Worm (Caenorhabditis elegans): Measurements from ENCODE around the gene twk-40.
A peak's percentile ranks its signal among the peaks of the same experiment; 100 is the strongest.

twk-40 gene

DNA sequence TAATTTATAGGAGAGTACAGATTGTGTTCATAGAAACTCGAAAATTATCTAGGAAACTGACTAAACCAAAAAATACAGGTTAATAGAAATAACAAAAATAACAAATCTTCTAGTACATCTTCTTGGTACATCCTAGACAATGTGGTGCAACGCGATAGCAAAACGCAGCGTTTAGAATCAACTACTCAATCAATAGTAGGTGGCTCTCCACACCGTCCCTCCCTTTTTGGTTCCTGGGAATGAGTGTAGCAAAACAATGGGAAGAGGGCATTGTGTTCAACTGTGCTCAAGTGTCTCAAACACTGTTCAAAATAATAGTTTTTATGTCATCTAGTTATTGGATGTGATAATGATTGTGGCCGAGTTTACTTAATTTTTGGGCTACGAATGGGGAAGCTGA is 15.6 kb downstream of the twk-40 start, which contains the start of gene T27E9.6:
Gene T27E9.6 (minus strand): TSS at position 101 of the 400 bp plus-strand sequence.
- TF ChIP-seq mab-5 (tag; optimal IDR thresholded peaks at IDR 0.05) (no peak), sem-4 (tag; optimal IDR thresholded peaks at IDR 0.05) (no peak), dmd-4 (tag; optimal IDR thresholded peaks at IDR 0.05) (no peak), ceh-16 (tag; optimal IDR thresholded peaks at IDR 0.05) (no peak), aly-2 (tag; optimal IDR thresholded peaks at IDR 0.05) (no peak), mdl-1 (tag; optimal IDR thresholded peaks at IDR 0.05) (no peak), lin-11 (tag; optimal IDR thresholded peaks at IDR 0.05) (no peak), elt-3 (tag; optimal IDR thresholded peaks at IDR 0.05) (no peak)

DNA sequence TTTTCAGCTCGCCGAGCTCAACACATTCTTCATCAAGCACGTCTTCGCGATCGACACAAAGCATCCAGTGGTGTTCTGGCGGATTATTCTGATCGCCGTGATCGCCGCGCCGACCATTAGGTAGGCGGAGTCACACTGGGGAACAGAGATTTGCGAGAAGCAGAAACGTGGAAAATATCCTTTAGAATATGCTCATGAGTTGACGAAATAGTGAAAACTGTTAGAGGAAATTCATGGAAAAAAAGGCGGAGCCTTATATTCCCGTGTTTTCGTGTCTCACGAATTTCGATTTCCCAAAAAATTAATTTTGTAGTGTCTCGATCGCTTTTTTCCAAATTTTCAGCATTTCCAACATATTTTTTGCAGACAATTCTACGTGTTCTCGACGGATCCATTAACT is 17.8 kb downstream of the twk-40 start:
- TF ChIP-seq gmeb-1 (tag; optimal IDR thresholded peaks at IDR 0.05), result no peak
- no peak for TF ChIP-seq elt-1 (tag; optimal IDR thresholded peaks at IDR 0.05)
- no peak for TF ChIP-seq C34F6.9 (tag; optimal IDR thresholded peaks at IDR 0.05)
- TF ChIP-seq nhr-21 (tag; optimal IDR thresholded peaks at IDR 0.05), result no peak
- no peak for TF ChIP-seq skn-1 (tag; optimal IDR thresholded peaks at IDR 0.05)
- no peak for TF ChIP-seq sma-9 (GFP tag; optimal IDR thresholded peaks at IDR 0.05)
- no peak for TF ChIP-seq sma-9 (tag; optimal IDR thresholded peaks at IDR 0.05)

DNA sequence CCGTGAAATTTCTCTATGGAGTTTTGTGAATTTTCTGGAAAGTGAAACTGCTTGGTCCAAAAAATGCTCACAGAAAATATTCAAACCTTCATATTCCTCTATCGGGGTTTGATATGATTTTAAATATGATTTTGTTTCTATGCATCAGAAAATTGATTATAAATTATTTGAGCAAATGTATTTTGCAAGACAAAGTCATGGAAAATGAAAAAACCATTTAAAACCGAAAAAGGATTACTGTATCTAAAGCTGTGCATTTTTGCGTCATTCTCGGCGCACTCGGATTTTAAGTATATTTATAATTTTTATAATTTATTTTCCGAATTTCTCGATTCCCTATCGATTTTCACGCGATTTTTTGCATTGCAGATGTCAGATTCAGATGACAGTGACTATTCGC is 20.8 kb downstream of the twk-40 start, which contains the start of gene pssy-2:
Gene pssy-2 (plus strand): TSS at position 301 of the 400 bp plus-strand sequence.
- TF ChIP-seq gmeb-1 (tag; optimal IDR thresholded peaks at IDR 0.05) (no peak), nhr-23 (tag; optimal IDR thresholded peaks at IDR 0.05) (no peak)

DNA sequence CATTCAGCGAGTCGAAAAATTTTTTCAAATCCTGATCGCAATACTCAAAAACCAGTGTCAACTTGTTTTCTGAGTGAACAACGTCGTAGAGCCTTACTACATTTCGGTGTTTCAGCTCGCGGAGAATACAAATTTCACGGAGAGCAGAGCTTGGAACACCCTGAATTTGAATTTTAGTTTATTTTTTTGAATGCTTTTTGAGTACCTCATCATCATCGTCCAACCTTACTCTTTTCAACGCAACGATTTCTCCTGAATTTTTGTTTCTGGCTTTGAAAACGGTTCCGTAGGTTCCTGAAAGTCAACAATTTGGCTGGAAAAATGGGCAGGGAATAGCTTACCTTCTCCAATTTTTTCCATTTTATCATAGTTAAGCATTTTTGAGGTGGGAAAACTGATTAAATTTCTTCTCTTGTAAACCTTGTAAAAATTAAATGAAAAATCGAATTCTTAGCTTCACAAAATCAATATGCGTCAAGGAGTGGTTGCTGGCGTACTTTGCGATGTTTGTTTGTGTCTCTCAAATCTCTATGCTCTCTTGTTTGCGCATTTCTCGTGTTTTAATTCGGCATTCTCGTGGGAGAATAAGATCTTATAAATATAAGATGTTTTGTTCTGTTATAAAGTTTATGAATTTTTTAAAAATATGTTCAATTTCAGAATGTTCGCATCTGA is 26.2 kb downstream of the twk-40 start, which contains the start of gene cdk-5:
Gene cdk-5 (minus strand): TSS at position 425 of the 675 bp plus-strand sequence.
- TF ChIP-seq sma-3 (GFP tag; optimal IDR thresholded peaks at IDR 0.05), result peak; percentile 87
- TF ChIP-seq ztf-4 (tag; optimal IDR thresholded peaks at IDR 0.05), result peak; percentile 87
- peak; percentile 98 for TF ChIP-seq crh-2 (tag; optimal IDR thresholded peaks at IDR 0.05)
- peak; percentile 20 for TF ChIP-seq snpc-4 (tag; optimal IDR thresholded peaks at IDR 0.05)
- no peak for TF ChIP-seq nhr-11 (tag; optimal IDR thresholded peaks at IDR 0.05)
- peak; percentile 49 for TF ChIP-seq blmp-1 (tag; optimal IDR thresholded peaks at IDR 0.05; ENCODE audit: insufficient read depth)
- TF ChIP-seq peb-1 (tag; optimal IDR thresholded peaks at IDR 0.05), result no peak
- TF ChIP-seq ztf-1 (GFP tag; conservative IDR thresholded peaks at IDR 0.05), result no peak
- no peak for TF ChIP-seq elt-3 (tag; optimal IDR thresholded peaks at IDR 0.05)
- TF ChIP-seq aly-2 (tag; optimal IDR thresholded peaks at IDR 0.05), result peak; percentile 22
- TF ChIP-seq nhr-6 (tag; optimal IDR thresholded peaks at IDR 0.05), result peak; percentile 90
- no peak for TF ChIP-seq ztf-11 (tag; optimal IDR thresholded peaks at IDR 0.05)
- TF ChIP-seq lsy-2 (tag; optimal IDR thresholded peaks at IDR 0.05), result peak; percentile 94 to 97
- peak; percentile 88 for TF ChIP-seq lin-13 (GFP tag; optimal IDR thresholded peaks at IDR 0.05)
- no peak for TF ChIP-seq alr-1 (tag; optimal IDR thresholded peaks at IDR 0.05)
- no peak for TF ChIP-seq skn-1 (tag; optimal IDR thresholded peaks at IDR 0.05)
- peak; percentile 65 for TF ChIP-seq nhr-10 (tag; optimal IDR thresholded peaks at IDR 0.05)
- TF ChIP-seq unc-62 (GFP tag; optimal IDR thresholded peaks at IDR 0.05), result no peak
- TF ChIP-seq R02D3.7 (tag; optimal IDR thresholded peaks at IDR 0.05), result peak; percentile 60
- no peak for TF ChIP-seq Y55F3AM.14 (GFP tag; optimal IDR thresholded peaks at IDR 0.05)
- TF ChIP-seq elt-1 (tag; optimal IDR thresholded peaks at IDR 0.05), result no peak
- peak; percentile 73 for TF ChIP-seq lin-11 (tag; optimal IDR thresholded peaks at IDR 0.05)
- TF ChIP-seq ceh-82 (tag; optimal IDR thresholded peaks at IDR 0.05), result peak; percentile 42
- peak; percentile 99 for TF ChIP-seq C34F6.9 (tag; optimal IDR thresholded peaks at IDR 0.05)
- no peak for TF ChIP-seq nhr-77 (tag; optimal IDR thresholded peaks at IDR 0.05)
- TF ChIP-seq ZK546.5 (tag; optimal IDR thresholded peaks at IDR 0.05), result peak; percentile 83
- TF ChIP-seq nhr-25 (tag; optimal IDR thresholded peaks at IDR 0.05), result peak; percentile 94
- no peak for TF ChIP-seq nhr-23 (tag; optimal IDR thresholded peaks at IDR 0.05)
- TF ChIP-seq mbf-1 (tag; optimal IDR thresholded peaks at IDR 0.05), result no peak
- no peak for TF ChIP-seq lin-39 (tag; optimal IDR thresholded peaks at IDR 0.05)
- peak; percentile 74 for TF ChIP-seq sem-4 (tag; optimal IDR thresholded peaks at IDR 0.05)
- no peak for TF ChIP-seq zag-1 (tag; optimal IDR thresholded peaks at IDR 0.05)
- TF ChIP-seq unc-39 (tag; optimal IDR thresholded peaks at IDR 0.05), result no peak
- TF ChIP-seq F13H6.1 (tag; optimal IDR thresholded peaks at IDR 0.05), result peak; percentile 88
- TF ChIP-seq nhr-12 (tag; optimal IDR thresholded peaks at IDR 0.05), result no peak
- peak; percentile 83 for TF ChIP-seq nhr-129 (tag; optimal IDR thresholded peaks at IDR 0.05)
- TF ChIP-seq nhr-237 (tag; optimal IDR thresholded peaks at IDR 0.05), result no peak
- peak in 1 of 2 experiments; percentile 32 for TF ChIP-seq mdl-1 (tag; optimal IDR thresholded peaks at IDR 0.05)
- peak; percentile 86 for TF ChIP-seq egl-27 (tag; optimal IDR thresholded peaks at IDR 0.05)
- TF ChIP-seq fos-1 (tag; optimal IDR thresholded peaks at IDR 0.05), result peak; percentile 74
- TF ChIP-seq dmd-4 (tag; optimal IDR thresholded peaks at IDR 0.05), result no peak
- TF ChIP-seq mab-5 (tag; optimal IDR thresholded peaks at IDR 0.05), result peak; percentile 89
